Fruit fly (Drosophila melanogaster): ENCODE measurements around the gene CG15803.

Gene CG15803

dm6 chr3R:18311368-18311919 is 49.1 kb downstream of the CG15803 start:
- TF ChIP-seq Gug (GFP tag; IDR thresholded peaks at IDR 0.05) (no peak), ss (GFP tag; optimal IDR thresholded peaks at IDR 0.05) (peak; percentile 36 to 46), CG32006 (GFP tag; optimal IDR thresholded peaks at IDR 0.05) (peak; percentile 62), svp (GFP tag) (peak; percentile 37), topi (GFP tag; optimal IDR thresholded peaks at IDR 0.05) (no peak), Ets21C (GFP tag; optimal IDR thresholded peaks at IDR 0.05) (no peak), esn (GFP tag; optimal IDR thresholded peaks at IDR 0.05) (peak; percentile 61), CG11902 (GFP tag; optimal IDR thresholded peaks at IDR 0.05) (no peak), pdm3 (GFP tag; optimal IDR thresholded peaks at IDR 0.05) (no peak), CG3919 (GFP tag; optimal IDR thresholded peaks at IDR 0.05) (peak; percentile 57), fd85E (GFP tag; optimal IDR thresholded peaks at IDR 0.05) (no peak), dsx (GFP tag; optimal IDR thresholded peaks at IDR 0.05; ENCODE audit: poor library complexity, severe bottlenecking) (peak; percentile 32), Ets96B (tag; optimal IDR thresholded peaks at IDR 0.05) (peak; percentile 51), Met (GFP tag; optimal IDR thresholded peaks at IDR 0.05) (no peak), Eip78C (GFP tag) (peak; percentile 75), OdsH (GFP tag; optimal IDR thresholded peaks at IDR 0.05) (peak; percentile 15), CG16779 (tag; optimal IDR thresholded peaks at IDR 0.05) (peak; percentile 6), achi (GFP tag; optimal IDR thresholded peaks at IDR 0.05) (no peak), Hr39 (GFP tag; optimal IDR thresholded peaks at IDR 0.05) (peak; percentile 27), net (GFP tag; optimal IDR thresholded peaks at IDR 0.05) (peak; percentile 7), CG7368 (GFP tag; optimal IDR thresholded peaks at IDR 0.05) (peak; percentile 0), CG8319 (GFP tag; optimal IDR thresholded peaks at IDR 0.05) (no peak), CG31627 (GFP tag; optimal IDR thresholded peaks at IDR 0.05) (no peak), CG6808 (GFP tag; optimal IDR thresholded peaks at IDR 0.05) (peak; percentile 44), Eip93F (GFP tag; optimal IDR thresholded peaks at IDR 0.05) (no peak), CG6163 (GFP tag; IDR thresholded peaks at IDR 0.05) (peak; percentile 85), CG3032 (tag; optimal IDR thresholded peaks at IDR 0.05) (peak; percentile 62), salr (GFP tag; optimal IDR thresholded peaks at IDR 0.05) (peak; percentile 58 to 82), fd59A (GFP tag; optimal IDR thresholded peaks at IDR 0.05) (no peak), Lpt (GFP tag; optimal IDR thresholded peaks at IDR 0.05) (peak; percentile 55), CG6854 (GFP tag; optimal IDR thresholded peaks at IDR 0.05) (peak; percentile 70), spab (GFP tag; optimal IDR thresholded peaks at IDR 0.05) (peak; percentile 6), CG8119 (GFP tag; IDR thresholded peaks at IDR 0.05) (peak; percentile 31; the same call in 1 of the 3 replicates), lz (GFP tag; optimal IDR thresholded peaks at IDR 0.05) (no peak), acj6 (GFP tag; optimal IDR thresholded peaks at IDR 0.05) (no peak), CG10669 (GFP tag; optimal IDR thresholded peaks at IDR 0.05) (peak; percentile 45), CG6792 (GFP tag; optimal IDR thresholded peaks at IDR 0.05) (peak; percentile 39), CG9139 (GFP tag; optimal IDR thresholded peaks at IDR 0.05) (peak; percentile 66), CG11762 (GFP tag; optimal IDR thresholded peaks at IDR 0.05; ENCODE audit: insufficient read depth) (peak; percentile 15), eg (GFP tag; IDR thresholded peaks at IDR 0.05) (peak; percentile 52; the same call in 1 of the 3 replicates), dac (GFP tag; optimal IDR thresholded peaks at IDR 0.05) (no peak), Smox (GFP tag; optimal IDR thresholded peaks at IDR 0.05) (no peak), Sox14 (GFP tag; optimal IDR thresholded peaks at IDR 0.05) (peak; percentile 88), CG8632 (GFP tag; optimal IDR thresholded peaks at IDR 0.05) (peak; percentile 63), CG1621 (tag; optimal IDR thresholded peaks at IDR 0.05) (peak; percentile 65), CG34406 (GFP tag; optimal IDR thresholded peaks at IDR 0.05) (peak; percentile 45), Blimp-1 (GFP tag; optimal IDR thresholded peaks at IDR 0.05) (peak; percentile 33), CG15336 (GFP tag; IDR thresholded peaks at IDR 0.05) (peak; percentile 13; the same call in 1 of the 2 replicates), CG11294 (GFP tag; IDR thresholded peaks at IDR 0.05) (no peak), Sox15 (GFP tag; optimal IDR thresholded peaks at IDR 0.05) (no peak), CG6276 (GFP tag; optimal IDR thresholded peaks at IDR 0.05) (peak; percentile 22), cyc (GFP tag; optimal IDR thresholded peaks at IDR 0.05) (no peak)
